Worm (Caenorhabditis elegans) whole organism, midembryonic: ENCODE data around the gene fbxb-51.

Source experiments
- T22C8.4 ChIP-seq: fragments of 200-800 bp; sonication (Bioruptor generic); IDR thresholded peaks from 2 replicates; pipeline ENCODE4 v1.3.6; 2022; ENCODE audit warnings: missing genetic modification characterization, missing compliant biosample characterization
- cog-1 ChIP-seq: sonication (generic microtip); optimal IDR thresholded peaks from 2 replicates; lab custom pipeline; 2016; ENCODE audit warnings: missing genetic modification characterization, missing compliant biosample characterization
- flt-1 ChIP-seq: fragments of 200-800 bp; sonication (Bioruptor generic); IDR thresholded peaks from 2 replicates; pipeline ENCODE4 v1.3.6; 2022; ENCODE audit warnings: missing genetic modification characterization, missing compliant biosample characterization
- klf-2 ChIP-seq: fragments of 200-800 bp; sonication (Bioruptor generic); conservative IDR thresholded peaks from 2 replicates; pipeline ENCODE4 v1.3.6; 2022; ENCODE audit warnings: missing genetic modification reagents, missing genetic modification characterization, missing compliant biosample characterization
- med-1 ChIP-seq: sonication (generic microtip); optimal IDR thresholded peaks from 2 replicates; lab custom pipeline; 2017; ENCODE audit warnings: missing genetic modification characterization, mild to moderate bottlenecking, missing compliant biosample characterization, antibody characterized with exemption, missing genetic modification reagents; ENCODE audit not compliant: insufficient read depth
- ref-1 ChIP-seq: fragments of 200-800 bp; sonication (Bioruptor generic); conservative IDR thresholded peaks from 2 replicates; pipeline ENCODE4 v1.3.6; 2022; ENCODE audit warnings: missing genetic modification reagents, missing genetic modification characterization, missing compliant biosample characterization
- tab-1 ChIP-seq: fragments of 200-800 bp; sonication (Bioruptor generic); IDR thresholded peaks from 2 replicates; pipeline ENCODE4 v1.3.6; 2022; ENCODE audit warnings: missing genetic modification characterization, missing compliant biosample characterization
- ztf-23 ChIP-seq: fragments of 200-800 bp; sonication (Bioruptor generic); IDR thresholded peaks from 2 replicates; pipeline ENCODE4 v1.3.6; 2022; ENCODE audit warnings: missing genetic modification reagents, missing genetic modification characterization, missing compliant biosample characterization
- ztf-29 ChIP-seq: fragments of 200-800 bp; sonication (Bioruptor generic); IDR thresholded peaks from 2 replicates; pipeline ENCODE4 v1.3.6; 2022; ENCODE audit warnings: missing genetic modification reagents, missing genetic modification characterization, missing compliant biosample characterization

The fbxb-51 gene

ce11 chrII:1567646-1568045 is 17.1 kb downstream of the fbxb-51 start, which contains the start of gene K05F6.8:
K05F6.8 (minus strand) TSS chrII:1567746.
- no peak for TF ChIP-seq ref-1 (GFP tag; lab: Robert Waterston, UW)
- no peak for TF ChIP-seq cog-1 (tag; lab: Kevin White, UChicago)
- no peak for TF ChIP-seq ztf-23 (GFP tag; lab: Robert Waterston, UW)
- TF ChIP-seq ztf-29 (GFP tag; lab: Robert Waterston, UW), result no peak
- no peak for TF ChIP-seq T22C8.4 (GFP tag; lab: Robert Waterston, UW)
- no peak for TF ChIP-seq med-1 (GFP tag; lab: Kevin White, UChicago)
- no peak for TF ChIP-seq tab-1 (GFP tag; lab: Robert Waterston, UW)
- TF ChIP-seq flt-1 (GFP tag; lab: Robert Waterston, UW), result no peak
- TF ChIP-seq klf-2 (GFP tag; lab: Robert Waterston, UW), result no peak

ce11 chrII:1568214-1568613 is 17.7 kb downstream of the fbxb-51 start, which contains the start of gene fbxb-49:
fbxb-49 (plus strand) TSS chrII:1568514.
- TF ChIP-seq ztf-29 (GFP tag; lab: Robert Waterston, UW) (no peak), klf-2 (GFP tag; lab: Robert Waterston, UW) (no peak), tab-1 (GFP tag; lab: Robert Waterston, UW) (no peak), cog-1 (tag; lab: Kevin White, UChicago) (no peak), flt-1 (GFP tag; lab: Robert Waterston, UW) (no peak), T22C8.4 (GFP tag; lab: Robert Waterston, UW) (no peak), ref-1 (GFP tag; lab: Robert Waterston, UW) (no peak)

- TF ChIP-seq med-1 (GFP tag; lab: Kevin White, UChicago) (no peak), cog-1 (tag; lab: Kevin White, UChicago) (no peak), ztf-29 (GFP tag; lab: Robert Waterston, UW) (no peak), klf-2 (GFP tag; lab: Robert Waterston, UW) (no peak), ztf-23 (GFP tag; lab: Robert Waterston, UW) (no peak), T22C8.4 (GFP tag; lab: Robert Waterston, UW) (no peak)
Observed at ce11 chrII:1571032-1571431, 20.5 kb downstream of the fbxb-51 start, which contains the start of gene fbxb-46. fbxb-46 (minus strand) TSS chrII:1571132.

- TF ChIP-seq klf-2 (GFP tag; lab: Robert Waterston, UW), result no peak
- TF ChIP-seq T22C8.4 (GFP tag; lab: Robert Waterston, UW), result no peak
- no peak for TF ChIP-seq ztf-23 (GFP tag; lab: Robert Waterston, UW)
Observed at ce11 chrII:1576030-1576429, 25.5 kb downstream of the fbxb-51 start, which contains the start of gene K05F6.10. K05F6.10 (minus strand) TSS chrII:1576130.

- no peak for TF ChIP-seq ztf-23 (GFP tag; lab: Robert Waterston, UW)
- no peak for TF ChIP-seq cog-1 (tag; lab: Kevin White, UChicago)
- no peak for TF ChIP-seq ztf-29 (GFP tag; lab: Robert Waterston, UW)
- no peak for TF ChIP-seq klf-2 (GFP tag; lab: Robert Waterston, UW)
- TF ChIP-seq ref-1 (GFP tag; lab: Robert Waterston, UW), result no peak
Observed at ce11 chrII:1576772-1577171, 26.3 kb downstream of the fbxb-51 start.

- TF ChIP-seq flt-1 (GFP tag; lab: Robert Waterston, UW), result no peak
Observed at ce11 chrII:1579886-1580285, 29.4 kb downstream of the fbxb-51 start, which contains the start of gene math-38. math-38 (minus strand) TSS chrII:1579986.

ce11 chrII:1584140-1584539 is 33.6 kb downstream of the fbxb-51 start, which contains the start of gene clec-21:
clec-21 (minus strand) TSS chrII:1584240.
- TF ChIP-seq cog-1 (tag; lab: Kevin White, UChicago), result no peak
- no peak for TF ChIP-seq ref-1 (GFP tag; lab: Robert Waterston, UW)
- no peak for TF ChIP-seq tab-1 (GFP tag; lab: Robert Waterston, UW)
- no peak for TF ChIP-seq flt-1 (GFP tag; lab: Robert Waterston, UW)
- TF ChIP-seq ztf-23 (GFP tag; lab: Robert Waterston, UW), result no peak
- no peak for TF ChIP-seq T22C8.4 (GFP tag; lab: Robert Waterston, UW)
- TF ChIP-seq klf-2 (GFP tag; lab: Robert Waterston, UW), result no peak

ce11 chrII:1586305-1586704 is 35.8 kb downstream of the fbxb-51 start, which contains the start of gene T07H3.8:
T07H3.8 (plus strand) TSS chrII:1586605.
- no peak for TF ChIP-seq med-1 (GFP tag; lab: Kevin White, UChicago)

ce11 chrII:1589845-1590244 is 39.3 kb downstream of the fbxb-51 start, which contains the start of gene T07H3.7:
T07H3.7 (minus strand) TSS chrII:1589945.
- TF ChIP-seq ztf-23 (GFP tag; lab: Robert Waterston, UW) (no peak), med-1 (GFP tag; lab: Kevin White, UChicago) (no peak), T22C8.4 (GFP tag; lab: Robert Waterston, UW) (no peak), flt-1 (GFP tag; lab: Robert Waterston, UW) (no peak), ref-1 (GFP tag; lab: Robert Waterston, UW) (no peak)

- no peak for TF ChIP-seq T22C8.4 (GFP tag; lab: Robert Waterston, UW)
- TF ChIP-seq ztf-23 (GFP tag; lab: Robert Waterston, UW), result no peak
- TF ChIP-seq flt-1 (GFP tag; lab: Robert Waterston, UW), result no peak
- no peak for TF ChIP-seq tab-1 (GFP tag; lab: Robert Waterston, UW)
- TF ChIP-seq cog-1 (tag; lab: Kevin White, UChicago), result no peak
- TF ChIP-seq ref-1 (GFP tag; lab: Robert Waterston, UW), result no peak
- TF ChIP-seq med-1 (GFP tag; lab: Kevin White, UChicago), result no peak
- TF ChIP-seq ztf-29 (GFP tag; lab: Robert Waterston, UW), result no peak
- no peak for TF ChIP-seq klf-2 (GFP tag; lab: Robert Waterston, UW)
Observed at ce11 chrII:1595137-1595536, 44.6 kb downstream of the fbxb-51 start, which contains the start of gene clec-20. clec-20 (minus strand) TSS chrII:1595237.
